Worm (Caenorhabditis elegans): ENCODE measurements around the gene M70.3.

Gene M70.3

DNA sequence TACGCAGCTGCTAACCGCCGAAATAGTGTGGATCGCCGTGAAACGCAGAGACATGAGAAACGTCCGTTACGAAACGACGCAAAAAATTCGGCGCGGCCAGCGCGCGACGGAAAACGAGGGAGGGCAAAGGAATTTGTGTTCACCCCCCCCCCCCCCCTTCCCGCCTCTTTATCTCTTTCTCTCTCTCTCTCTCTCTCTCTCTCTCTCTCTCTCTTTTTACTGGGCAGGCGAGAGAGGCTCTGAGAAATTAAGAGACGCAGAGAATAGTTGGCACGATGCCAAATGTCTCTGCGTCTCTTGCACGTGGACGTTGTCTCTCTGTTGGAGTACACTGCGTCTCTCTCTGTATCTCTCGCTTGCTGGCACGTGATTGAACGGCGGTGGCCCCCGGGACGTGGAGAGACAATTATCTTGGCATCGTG lies 22.9 kb downstream of the M70.3 start (continued):
- TF ChIP-seq lir-1 (GFP tag; conservative IDR thresholded peaks at IDR 0.05): peak; percentile 83
- peak; percentile 14 for TF ChIP-seq F10E7.11 (tag; optimal IDR thresholded peaks at IDR 0.05)
- peak; percentile 77 for TF ChIP-seq ZK185.1 (tag; optimal IDR thresholded peaks at IDR 0.05; ENCODE audit: poor library complexity, severe bottlenecking)
- peak; percentile 76; the same call in 1 of the 2 replicates for TF ChIP-seq hmg-20 (GFP tag; IDR thresholded peaks at IDR 0.05)
- no peak for TF ChIP-seq F49E8.2 (tag; optimal IDR thresholded peaks at IDR 0.05; ENCODE audit: insufficient read depth)
- TF ChIP-seq K11D2.4 (GFP tag; IDR thresholded peaks at IDR 0.05): peak; percentile 97
- peak; percentile 85 for TF ChIP-seq rcor-1 (GFP tag; IDR thresholded peaks at IDR 0.05)
- TF ChIP-seq athp-1 (tag; optimal IDR thresholded peaks at IDR 0.05): peak; percentile 84
- TF ChIP-seq nhr-90 (tag; optimal IDR thresholded peaks at IDR 0.05): peak; percentile 49
- no peak for TF ChIP-seq F37B4.10 (GFP tag; IDR thresholded peaks at IDR 0.05)
- TF ChIP-seq egl-44 (GFP tag; IDR thresholded peaks at IDR 0.05): peak; percentile 80; the same call in 1 of the 2 replicates
- peak in 1 of 3 experiments; percentile 82 for TF ChIP-seq lin-35 (GFP tag; optimal IDR thresholded peaks at IDR 0.05)
- 0 out of 2 replicates have a peak, but pooled peaks have one; percentile 30 for TF ChIP-seq nhr-120 (GFP tag; IDR thresholded peaks at IDR 0.05)
- TF ChIP-seq ekl-4 (GFP tag; IDR thresholded peaks at IDR 0.05): peak; percentile 93
- peak; percentile 58 for TF ChIP-seq ceh-79 (tag; optimal IDR thresholded peaks at IDR 0.05)
- peak; percentile 84 for TF ChIP-seq lin-54 (GFP tag; optimal IDR thresholded peaks at IDR 0.05)
- TF ChIP-seq fkh-3 (tag; optimal IDR thresholded peaks at IDR 0.05): no peak
- TF ChIP-seq attf-5 (GFP tag; optimal IDR thresholded peaks at IDR 0.05): peak; percentile 92
- TF ChIP-seq B0336.3 (GFP tag; IDR thresholded peaks at IDR 0.05): peak; percentile 99
- TF ChIP-seq let-526 (GFP tag; IDR thresholded peaks at IDR 0.05): peak; percentile 93
- peak; percentile 23 for TF ChIP-seq T26A5.8 (tag; optimal IDR thresholded peaks at IDR 0.05)
- TF ChIP-seq ceh-40 (GFP tag; IDR thresholded peaks at IDR 0.05): no peak
- peak; percentile 68 for TF ChIP-seq B0035.1 (tag; optimal IDR thresholded peaks at IDR 0.05)
- peak; percentile 96 for TF ChIP-seq dox-1 (GFP tag; IDR thresholded peaks at IDR 0.05)
- TF ChIP-seq unc-62 (GFP tag; optimal IDR thresholded peaks at IDR 0.05): no peak
- peak; percentile 40; the same call in 1 of the 2 replicates for TF ChIP-seq attf-3 (GFP tag; conservative IDR thresholded peaks at IDR 0.05)
- TF ChIP-seq tbp1 (GFP tag; optimal IDR thresholded peaks at IDR 0.05): peak; percentile 73
- TF ChIP-seq snpc-4 (GFP tag; optimal IDR thresholded peaks at IDR 0.05): peak; percentile 26
- TF ChIP-seq snpc-4 (tag; optimal IDR thresholded peaks at IDR 0.05): peak in 2 of 4 experiments; percentile 52 to 66
- peak; percentile 88 to 90 for TF ChIP-seq let-607 (tag; optimal IDR thresholded peaks at IDR 0.05)
- no peak for TF ChIP-seq ceh-58 (GFP tag; IDR thresholded peaks at IDR 0.05)
- TF ChIP-seq hrde-1 (tag; optimal IDR thresholded peaks at IDR 0.05; ENCODE audit: borderline replicate concordance): no peak
- no peak for TF ChIP-seq F39B2.1 (GFP tag; IDR thresholded peaks at IDR 0.05)
- TF ChIP-seq Y95B8A.8 (GFP tag; IDR thresholded peaks at IDR 0.05): no peak
- no peak for TF ChIP-seq Y67H2A.10 (GFP tag; conservative IDR thresholded peaks at IDR 0.05)
- TF ChIP-seq unc-130 (GFP tag; optimal IDR thresholded peaks at IDR 0.05): no peak
- 0 out of 2 replicates have a peak, but pooled peaks have one; percentile 50 for TF ChIP-seq cebp-1 (GFP tag; IDR thresholded peaks at IDR 0.05)
- peak; percentile 96 for TF ChIP-seq cebp-1 (tag; optimal IDR thresholded peaks at IDR 0.05)
- peak; percentile 29; the same call in 1 of the 2 replicates for TF ChIP-seq madf-6 (GFP tag; IDR thresholded peaks at IDR 0.05)
- peak; percentile 96 for TF ChIP-seq nfyb-1 (GFP tag; IDR thresholded peaks at IDR 0.05)
- peak; percentile 32 for TF ChIP-seq F57A8.1 (GFP tag; optimal IDR thresholded peaks at IDR 0.05)
- peak; percentile 96 for TF ChIP-seq Y53G8AR.9 (GFP tag; conservative IDR thresholded peaks at IDR 0.05)
- TF ChIP-seq cebp-2 (GFP tag; IDR thresholded peaks at IDR 0.05): no peak
- peak; percentile 19 for TF ChIP-seq B0261.1 (tag; optimal IDR thresholded peaks at IDR 0.05)
- TF ChIP-seq ets-4 (GFP tag; optimal IDR thresholded peaks at IDR 0.05): peak; percentile 78
- TF ChIP-seq F52B5.7 (tag; optimal IDR thresholded peaks at IDR 0.05): peak; percentile 45
- peak; percentile 54 for TF ChIP-seq die-1 (tag; optimal IDR thresholded peaks at IDR 0.05)
- no peak for TF ChIP-seq snpc-1.1 (tag; optimal IDR thresholded peaks at IDR 0.05; ENCODE audit: insufficient read depth)
